Fruit fly (Drosophila melanogaster) whole organism, adult: Measurements from ENCODE around the gene snRNP-U1-70K.

Experiments used
- CG11617 ChIP-seq: fragments of 200-800 bp; sonication (Bioruptor generic); optimal IDR thresholded peaks from 2 replicates; lab custom pipeline; 2017; ENCODE audit warnings: mild to moderate bottlenecking, missing biosample characterization, missing genetic modification reagents, missing genetic modification characterization
- CG12768 ChIP-seq: fragments of 200-800 bp; sonication (Bioruptor generic); optimal IDR thresholded peaks from 2 replicates; lab custom pipeline; 2017; ENCODE audit warnings: missing biosample characterization, missing genetic modification characterization, mild to moderate bottlenecking, moderate library complexity, missing genetic modification reagents
- CG14711 ChIP-seq: fragments of 200-800 bp; sonication (Bioruptor generic); optimal IDR thresholded peaks from 2 replicates; lab custom pipeline; 2018; ENCODE audit warnings: missing biosample characterization, mild to moderate bottlenecking, missing genetic modification characterization, moderate library complexity
- CG1620 ChIP-seq: fragments of 200-800 bp; sonication (Bioruptor generic); optimal IDR thresholded peaks from 2 replicates; lab custom pipeline; 2016; ENCODE audit warnings: missing biosample characterization, missing genetic modification characterization
- CG7045 ChIP-seq: fragments of 200-800 bp; sonication (Bioruptor generic); optimal IDR thresholded peaks from 2 replicates; lab custom pipeline; 2017; ENCODE audit warnings: missing biosample characterization, mild to moderate bottlenecking, missing genetic modification characterization
- CG7101 ChIP-seq: fragments of 200-800 bp; sonication (Bioruptor generic); optimal IDR thresholded peaks from 2 replicates; lab custom pipeline; 2018; ENCODE audit warnings: missing biosample characterization, mild to moderate bottlenecking, missing genetic modification characterization, moderate library complexity
- Hr96 ChIP-seq: fragments of 200-800 bp; sonication (Bioruptor generic); optimal IDR thresholded peaks from 2 replicates; lab custom pipeline; 2016; ENCODE audit warnings: missing biosample characterization, missing genetic modification characterization
- cic ChIP-seq: fragments of 200-800 bp; sonication (Bioruptor generic); optimal IDR thresholded peaks from 2 replicates; lab custom pipeline; 2017; ENCODE audit warnings: missing biosample characterization, mild to moderate bottlenecking, missing genetic modification characterization, moderate library complexity
- cnc ChIP-seq, 2 experiments: fragments of >200 bp; optimal IDR thresholded peaks; 2 replicates each; lab custom pipeline; 2017
- kay ChIP-seq: fragments of 200-800 bp; sonication (Bioruptor generic); peaks from one replicate; lab custom pipeline; 2016; ENCODE audit warnings: missing biosample characterization, missing genetic modification characterization, borderline replicate concordance
- ovo ChIP-seq: fragments of 200-800 bp; sonication (Bioruptor generic); optimal IDR thresholded peaks from 2 replicates; lab custom pipeline; 2016; ENCODE audit warnings: missing biosample characterization, missing genetic modification characterization
- pad ChIP-seq: fragments of 200-800 bp; sonication (Bioruptor generic); optimal IDR thresholded peaks from 3 replicates; lab custom pipeline; 2017; ENCODE audit warnings: missing biosample characterization, missing genetic modification characterization, mild to moderate bottlenecking, moderate library complexity, missing genetic modification reagents
- toe ChIP-seq: fragments of 200-800 bp; sonication (Bioruptor generic); optimal IDR thresholded peaks from 2 replicates; lab custom pipeline; 2016; ENCODE audit warnings: missing biosample characterization, missing genetic modification characterization

- no peak for TF ChIP-seq cic (GFP tag; lab: Kevin White, UChicago)
- no peak for TF ChIP-seq toe (GFP tag; lab: Kevin White, UChicago)
- no peak for TF ChIP-seq CG1620 (GFP tag; lab: Kevin White, UChicago)
- TF ChIP-seq CG12768, result no peak
- no peak for TF ChIP-seq CG14711 (tag; lab: Kevin White, UChicago)
- no peak for TF ChIP-seq Hr96
- no peak for TF ChIP-seq cnc (optimal IDR thresholded peaks at IDR 0.05; lab: Kevin White, UChicago)
- peak; percentile 78 for TF ChIP-seq kay (GFP tag; lab: Kevin White, UChicago)
- no peak for TF ChIP-seq CG7101
- no peak for TF ChIP-seq CG11617 (GFP tag; lab: Kevin White, UChicago)
- no peak for TF ChIP-seq CG7045 (GFP tag; lab: Kevin White, UChicago)
- TF ChIP-seq pad (GFP tag; lab: Kevin White, UChicago), result no peak
- TF ChIP-seq ovo (GFP tag; lab: Kevin White, UChicago), result no peak
Observed at dm6 chr2L:6931821-6932220, 39.7 kb downstream of the snRNP-U1-70K start, which contains the start of gene CG43232.
